ENCODE assay signal across 3 fruit fly cellular contexts in the genomic region with DNA sequence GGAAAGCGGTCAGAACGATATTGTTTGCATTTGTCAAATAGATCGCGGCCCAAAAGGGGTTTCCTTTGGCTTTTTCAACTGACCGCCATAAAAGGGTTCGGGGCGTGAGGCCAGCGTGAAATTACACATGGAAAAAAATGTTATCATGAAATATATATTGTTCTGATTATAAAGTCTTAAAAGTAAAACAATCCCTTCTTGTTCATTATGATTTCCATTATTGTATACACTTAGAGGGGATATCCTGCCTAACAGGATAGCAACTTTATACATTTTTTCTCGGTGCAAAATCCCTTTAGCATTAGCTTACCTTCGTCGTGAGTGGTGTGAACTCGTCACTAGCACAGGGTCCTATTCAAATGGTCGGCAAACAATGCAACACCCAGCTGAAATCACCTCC.
A peak's percentile ranks its signal among the peaks of the same experiment; 100 is the strongest.
TF ChIP-seq lines count a peak whose summit lies in the region.

No protein-coding gene starts in this region.

- no peak for TF ChIP-seq CTCF in whole organism, embryonic (GFP tag; optimal IDR thresholded peaks at IDR 0.05; lab: Kevin White, UChicago)

TF ChIP-seq in whole organism, embryonic, 481 proteins besides CTCF, POLR2A, EP300 and RAD21 (continues in another document):
- TF ChIP-seq CG5180 (GFP tag; optimal IDR thresholded peaks at IDR 0.05; lab: Kevin White, UChicago) (no peak), Asciz (GFP tag; optimal IDR thresholded peaks at IDR 0.05; lab: Kevin White, UChicago) (no peak), CG11723 (GFP tag; optimal IDR thresholded peaks at IDR 0.05; lab: Kevin White, UChicago) (no peak), CG4282 (GFP tag; optimal IDR thresholded peaks at IDR 0.05; lab: Kevin White, UChicago) (no peak), CG3065 (GFP tag; optimal IDR thresholded peaks at IDR 0.05; lab: Kevin White, UChicago) (no peak), Oli (tag; optimal IDR thresholded peaks at IDR 0.05; lab: Kevin White, UChicago) (no peak), crp (GFP tag; optimal IDR thresholded peaks at IDR 0.05; lab: Kevin White, UChicago) (no peak), gsb (GFP tag; IDR thresholded peaks at IDR 0.05; lab: Robert Waterston, UW) (no peak), CG10543 (GFP tag; optimal IDR thresholded peaks at IDR 0.05; lab: Kevin White, UChicago) (no peak), CG8924 (tag; optimal IDR thresholded peaks at IDR 0.05; lab: Kevin White, UChicago) (no peak), Mrtf (GFP tag; IDR thresholded peaks at IDR 0.05; lab: Robert Waterston, UW) (no peak), CG16863 (GFP tag; optimal IDR thresholded peaks at IDR 0.05; lab: Kevin White, UChicago) (no peak), z (GFP tag; IDR thresholded peaks at IDR 0.05; lab: Robert Waterston, UW) (no peak), CG15514 (GFP tag; optimal IDR thresholded peaks at IDR 0.05; lab: Kevin White, UChicago) (no peak), dpn (GFP tag; optimal IDR thresholded peaks at IDR 0.05; lab: Kevin White, UChicago) (no peak), dan (GFP tag; IDR thresholded peaks at IDR 0.05; lab: Robert Waterston, UW) (no peak), CG8359 (GFP tag; optimal IDR thresholded peaks at IDR 0.05; lab: Kevin White, UChicago; ENCODE audit: borderline replicate concordance) (no peak), CG15073 (GFP tag; optimal IDR thresholded peaks at IDR 0.05; lab: Kevin White, UChicago) (no peak), kni (GFP tag; optimal IDR thresholded peaks at IDR 0.05; lab: Kevin White, UChicago) (peak; percentile 8), CG8281 (tag; optimal IDR thresholded peaks at IDR 0.05; lab: Kevin White, UChicago) (no peak), ro (GFP tag; IDR thresholded peaks at IDR 0.05; lab: Robert Waterston, UW) (no peak), gem (tag; optimal IDR thresholded peaks at IDR 0.05; lab: Kevin White, UChicago) (peak; percentile 19), Sin3A (optimal IDR thresholded peaks at IDR 0.05; lab: Kevin White, UChicago) (no peak), CG15696 (tag; optimal IDR thresholded peaks at IDR 0.05; lab: Kevin White, UChicago) (peak; percentile 7), zfh1 (GFP tag; IDR thresholded peaks at IDR 0.05; lab: Robert Waterston, UW) (0 out of 3 replicates have a peak, but pooled peaks have one; percentile 17), Kr (GFP tag; optimal IDR thresholded peaks at IDR 0.05; lab: Kevin White, UChicago) (no peak), Ssrp (tag; optimal IDR thresholded peaks at IDR 0.05; lab: Kevin White, UChicago) (no peak), CG31224 (GFP tag; IDR thresholded peaks at IDR 0.05; lab: Robert Waterston, UW) (no peak), bbx (GFP tag; IDR thresholded peaks at IDR 0.05; lab: Robert Waterston, UW; ENCODE audit: partially characterized antibody) (no peak), Hr3 (GFP tag; optimal IDR thresholded peaks at IDR 0.05; lab: Kevin White, UChicago) (no peak)

TF ChIP-seq in whole organism, prepupa, 60 proteins besides CTCF, POLR2A, EP300 and RAD21:
- TF ChIP-seq ss (GFP tag; optimal IDR thresholded peaks at IDR 0.05; lab: Kevin White, UChicago) (no peak), Eip78C (GFP tag; lab: Kevin White, UChicago) (peak; percentile 60), svp (GFP tag; lab: Kevin White, UChicago) (peak; percentile 40)

TF ChIP-seq in whole organism, pupa, 21 proteins besides CTCF, POLR2A, EP300 and RAD21:
- no peak for TF ChIP-seq Pif1B (GFP tag; optimal IDR thresholded peaks at IDR 0.05; lab: Kevin White, UChicago)
- no peak for TF ChIP-seq CG13204 (GFP tag; optimal IDR thresholded peaks at IDR 0.05; lab: Kevin White, UChicago)
- TF ChIP-seq CG9948 (tag; optimal IDR thresholded peaks at IDR 0.05; lab: Kevin White, UChicago) = no peak
- TF ChIP-seq CG14655 (GFP tag; optimal IDR thresholded peaks at IDR 0.05; lab: Kevin White, UChicago) = peak; percentile 11
- TF ChIP-seq CG15710 (tag; optimal IDR thresholded peaks at IDR 0.05; lab: Kevin White, UChicago) = no peak
- TF ChIP-seq CG17806 (tag; optimal IDR thresholded peaks at IDR 0.05; lab: Kevin White, UChicago) = no peak
